Worm (Caenorhabditis elegans) whole organism, L4 larva: ENCODE data around the gene daf-10.

Experiments used
- F37D6.2 ChIP-seq: sonication (generic microtip); optimal IDR thresholded peaks from 2 replicates; lab custom pipeline; 2016; ENCODE audit warnings: mild to moderate bottlenecking, missing genetic modification characterization, missing compliant biosample characterization
- F44E2.7 ChIP-seq: fragments of 200-800 bp; sonication (Bioruptor generic); IDR thresholded peaks from 2 replicates; pipeline ENCODE4 v2.1.2; 2022; ENCODE audit warnings: missing genetic modification characterization, missing compliant biosample characterization
- F49E8.2 ChIP-seq: sonication (generic microtip); optimal IDR thresholded peaks from 2 replicates; lab custom pipeline; 2016; ENCODE audit warnings: missing compliant biosample characterization, mild to moderate bottlenecking, missing genetic modification characterization, borderline replicate concordance
- Y5F2A.4 ChIP-seq: fragments of 200-800 bp; sonication (Bioruptor generic); optimal IDR thresholded peaks from 2 replicates; lab custom pipeline; 2018; ENCODE audit warnings: mild to moderate bottlenecking, missing genetic modification characterization, missing compliant biosample characterization
- Y75B8A.6 ChIP-seq: fragments of 200-800 bp; sonication (Bioruptor generic); IDR thresholded peaks from 2 replicates; pipeline ENCODE4 v1.3.6; 2022; ENCODE audit warnings: missing genetic modification reagents, missing genetic modification characterization, missing compliant biosample characterization
- aha-1 ChIP-seq: fragments of 150-350 bp; peaks from one replicate; lab custom pipeline; 2014; ENCODE audit warnings: missing biosample characterization, missing genetic modification characterization
- ama-1 ChIP-seq: fragments of 150-350 bp; optimal IDR thresholded peaks from 2 replicates; lab custom pipeline; 2014; ENCODE audit warnings: inconsistent platforms, mixed read lengths
- attf-4 ChIP-seq: sonication (generic microtip); optimal IDR thresholded peaks from 3 replicates; lab custom pipeline; 2017; ENCODE audit warnings: missing biosample characterization, missing genetic modification characterization
- ceh-20 ChIP-seq: fragments of 200-800 bp; sonication (Bioruptor generic); IDR thresholded peaks from 2 replicates; pipeline ENCODE4 v1.3.6; 2022; ENCODE audit warnings: missing genetic modification reagents, missing genetic modification characterization, missing compliant biosample characterization
- ceh-32 ChIP-seq: sonication (generic microtip); optimal IDR thresholded peaks from 2 replicates; lab custom pipeline; 2016; ENCODE audit warnings: mild to moderate bottlenecking, missing genetic modification characterization, missing compliant biosample characterization; ENCODE audit not compliant: poor library complexity
- ceh-82 ChIP-seq: sonication (generic microtip); optimal IDR thresholded peaks from 2 replicates; lab custom pipeline; 2017; ENCODE audit warnings: missing biosample characterization, missing genetic modification characterization
- ces-1 ChIP-seq: fragments of 150-350 bp; sonication (generic microtip); optimal IDR thresholded peaks from 4 replicates; lab custom pipeline; 2014; ENCODE audit warnings: missing biosample characterization, missing genetic modification reagents, missing genetic modification characterization
- cey-2 ChIP-seq: sonication (generic microtip); optimal IDR thresholded peaks from 3 replicates; lab custom pipeline; 2017; ENCODE audit warnings: missing genetic modification characterization, mild to moderate bottlenecking, missing compliant biosample characterization, antibody characterized with exemption, borderline replicate concordance; ENCODE audit not compliant: insufficient read depth
- ctbp-1 ChIP-seq: fragments of 200-800 bp; sonication (Bioruptor generic); IDR thresholded peaks from 2 replicates; pipeline ENCODE4 v1.3.6; 2022; ENCODE audit warnings: missing genetic modification reagents, missing genetic modification characterization, missing compliant biosample characterization
- daf-12 ChIP-seq: fragments of 150-350 bp; optimal IDR thresholded peaks from 2 replicates; lab custom pipeline; 2014; ENCODE audit warnings: missing biosample characterization, missing genetic modification reagents, missing genetic modification characterization
- daf-16 ChIP-seq, 3 experiments: sonication (generic microtip); optimal IDR thresholded peaks; 2 replicates each; lab custom pipeline; 2016 to 2017; ENCODE audit warnings: missing genetic modification characterization in 3 of 3, missing genetic modification reagents in 3 of 3, mild to moderate bottlenecking in 2 of 3, missing compliant biosample characterization in 2 of 3, missing biosample characterization in 1 of 3, moderate library complexity in 1 of 3
- daf-19 ChIP-seq: fragments of 200-800 bp; sonication (Bioruptor generic); conservative IDR thresholded peaks from 2 replicates; pipeline ENCODE4 v1.3.6; 2022; ENCODE audit warnings: missing genetic modification characterization, missing compliant biosample characterization
- dmd-6 ChIP-seq: fragments of 200-800 bp; sonication (Bioruptor generic); IDR thresholded peaks from 2 replicates; pipeline ENCODE4 v1.3.6; 2022; ENCODE audit warnings: missing genetic modification reagents, missing genetic modification characterization, missing compliant biosample characterization
- dmd-9 ChIP-seq: fragments of 200-800 bp; sonication (Bioruptor generic); IDR thresholded peaks from 2 replicates; pipeline ENCODE4 v1.3.6; 2022; ENCODE audit warnings: missing genetic modification reagents, missing genetic modification characterization, missing compliant biosample characterization
- dpl-1 ChIP-seq: fragments of 150-350 bp; optimal IDR thresholded peaks from 2 replicates; lab custom pipeline; 2014; ENCODE audit warnings: missing biosample characterization, missing genetic modification reagents, missing genetic modification characterization
- duxl-1 ChIP-seq: sonication (generic microtip); optimal IDR thresholded peaks from 2 replicates; lab custom pipeline; 2016; ENCODE audit warnings: mild to moderate bottlenecking, missing genetic modification characterization, moderate library complexity, missing compliant biosample characterization; ENCODE audit not compliant: poor library complexity
- egl-43 ChIP-seq: fragments of 200-800 bp; sonication (Bioruptor generic); IDR thresholded peaks from 2 replicates; pipeline ENCODE4 v1.3.6; 2022; ENCODE audit warnings: missing genetic modification reagents, missing genetic modification characterization, missing compliant biosample characterization
- fos-1 ChIP-seq: fragments of 150-350 bp; optimal IDR thresholded peaks from 2 replicates; lab custom pipeline; 2014; ENCODE audit warnings: missing biosample characterization, missing genetic modification characterization
- jun-1 ChIP-seq: fragments of 150-350 bp; optimal IDR thresholded peaks from 2 replicates; lab custom pipeline; 2014; ENCODE audit warnings: missing biosample characterization, missing genetic modification reagents, missing genetic modification characterization
- lin-38 ChIP-seq: fragments of 200-800 bp; sonication (Bioruptor generic); IDR thresholded peaks from 2 replicates; pipeline ENCODE4 v1.3.6; 2022; ENCODE audit warnings: missing genetic modification reagents, missing genetic modification characterization, missing compliant biosample characterization
- lir-3 ChIP-seq: sonication (generic microtip); optimal IDR thresholded peaks from 2 replicates; lab custom pipeline; 2016; ENCODE audit warnings: mild to moderate bottlenecking, missing genetic modification characterization, missing compliant biosample characterization
- madf-5 ChIP-seq, 2 experiments: fragments of 200-800 bp; sonication (Bioruptor generic); IDR thresholded peaks; 2 replicates each; pipeline ENCODE4 v1.3.6; 2022; ENCODE audit warnings: missing compliant biosample characterization in 2 of 2, missing genetic modification characterization in 2 of 2
- mdl-1 ChIP-seq, 2 experiments: fragments of 150-350 bp in 1 of 2; sonication (generic microtip) in 1 of 2; optimal IDR thresholded peaks; 2 replicates each; lab custom pipeline; 2014 to 2017; ENCODE audit warnings: missing biosample characterization in 2 of 2, missing genetic modification characterization in 2 of 2
- mep-1 ChIP-seq: fragments of 150-350 bp; sonication (generic microtip); optimal IDR thresholded peaks from 3 replicates; lab custom pipeline; 2014; ENCODE audit warnings: missing biosample characterization, missing genetic modification characterization
- mxl-2 ChIP-seq: fragments of 200-800 bp; sonication (Bioruptor generic); conservative IDR thresholded peaks from 2 replicates; pipeline ENCODE4 v1.3.6; 2022; ENCODE audit warnings: missing genetic modification reagents, missing genetic modification characterization, missing compliant biosample characterization
- nhr-10 ChIP-seq: fragments of 150-350 bp; optimal IDR thresholded peaks from 2 replicates; lab custom pipeline; 2014; ENCODE audit warnings: missing biosample characterization, missing genetic modification characterization
- nhr-102 ChIP-seq: sonication (generic microtip); optimal IDR thresholded peaks from 2 replicates; lab custom pipeline; 2016; ENCODE audit warnings: mild to moderate bottlenecking, missing genetic modification characterization, moderate library complexity, missing compliant biosample characterization
- nhr-25 ChIP-seq: sonication (generic microtip); optimal IDR thresholded peaks from 2 replicates; lab custom pipeline; 2017; ENCODE audit warnings: missing genetic modification characterization, mild to moderate bottlenecking, missing compliant biosample characterization, antibody characterized with exemption, moderate library complexity, borderline replicate concordance; ENCODE audit not compliant: insufficient read depth
- nhr-6 ChIP-seq: fragments of 150-350 bp; optimal IDR thresholded peaks from 2 replicates; lab custom pipeline; 2014; ENCODE audit warnings: missing biosample characterization, missing genetic modification characterization
- nhr-77 ChIP-seq: fragments of 150-350 bp; optimal IDR thresholded peaks from 2 replicates; lab custom pipeline; 2014; ENCODE audit warnings: missing biosample characterization, missing genetic modification characterization
- pha-4 ChIP-seq, 2 experiments: fragments of 150-350 bp in 1 of 2; fragments of 200-800 bp in 1 of 2; sonication (Bioruptor generic) in 1 of 2; IDR thresholded peaks in 1 of 2; optimal IDR thresholded peaks in 1 of 2; 2 replicates each; pipeline versions ENCODE4 v1.3.6 to Lab custom; 2014 to 2022; ENCODE audit warnings: missing genetic modification characterization in 2 of 2, missing genetic modification reagents in 2 of 2, missing biosample characterization in 1 of 2, missing compliant biosample characterization in 1 of 2
- php-3 ChIP-seq: fragments of 200-800 bp; sonication (Bioruptor generic); IDR thresholded peaks from 2 replicates; pipeline ENCODE4 v1.3.6; 2022; ENCODE audit warnings: missing genetic modification reagents, missing genetic modification characterization, missing compliant biosample characterization
- saeg-2 ChIP-seq: fragments of 200-800 bp; sonication (Bioruptor generic); IDR thresholded peaks from 2 replicates; pipeline ENCODE4 v1.3.6; 2022; ENCODE audit warnings: missing genetic modification reagents, missing genetic modification characterization, missing compliant biosample characterization
- skn-1 ChIP-seq: fragments of 150-350 bp; optimal IDR thresholded peaks from 2 replicates; lab custom pipeline; 2014; ENCODE audit warnings: missing biosample characterization, missing genetic modification characterization
- tra-1 ChIP-seq: fragments of 200-800 bp; sonication (Bioruptor generic); IDR thresholded peaks from 2 replicates; pipeline ENCODE4 v1.3.6; 2022; ENCODE audit warnings: missing genetic modification reagents, missing genetic modification characterization, missing compliant biosample characterization
- unc-130 ChIP-seq: sonication (generic microtip); optimal IDR thresholded peaks from 2 replicates; lab custom pipeline; 2016; ENCODE audit warnings: missing genetic modification reagents, missing genetic modification characterization, missing compliant biosample characterization
- unc-39 ChIP-seq: sonication (generic microtip); optimal IDR thresholded peaks from 2 replicates; lab custom pipeline; 2017; ENCODE audit warnings: missing biosample characterization, missing genetic modification characterization
- unc-62 ChIP-seq, 3 experiments: fragments of 150-350 bp in 1 of 3; sonication (generic microtip); optimal IDR thresholded peaks in 2 of 3; peaks in 1 of 3; 1 replicate in 1 of 3; 2 replicates in 2 of 3; lab custom pipeline; 2014 to 2017; ENCODE audit warnings: missing biosample characterization in 3 of 3, missing genetic modification characterization in 3 of 3, missing genetic modification reagents in 3 of 3, missing genotype in 1 of 3
- zfp-3 ChIP-seq: fragments of 200-800 bp; sonication (Bioruptor generic); conservative IDR thresholded peaks from 2 replicates; pipeline ENCODE4 v1.3.6; 2022; ENCODE audit warnings: missing genetic modification reagents, missing genetic modification characterization, missing compliant biosample characterization
- zip-11 ChIP-seq: fragments of 200-800 bp; sonication (Bioruptor generic); IDR thresholded peaks from 2 replicates; pipeline ENCODE4 v1.3.6; 2022; ENCODE audit warnings: missing genetic modification characterization, missing compliant biosample characterization

daf-10 gene

DNA sequence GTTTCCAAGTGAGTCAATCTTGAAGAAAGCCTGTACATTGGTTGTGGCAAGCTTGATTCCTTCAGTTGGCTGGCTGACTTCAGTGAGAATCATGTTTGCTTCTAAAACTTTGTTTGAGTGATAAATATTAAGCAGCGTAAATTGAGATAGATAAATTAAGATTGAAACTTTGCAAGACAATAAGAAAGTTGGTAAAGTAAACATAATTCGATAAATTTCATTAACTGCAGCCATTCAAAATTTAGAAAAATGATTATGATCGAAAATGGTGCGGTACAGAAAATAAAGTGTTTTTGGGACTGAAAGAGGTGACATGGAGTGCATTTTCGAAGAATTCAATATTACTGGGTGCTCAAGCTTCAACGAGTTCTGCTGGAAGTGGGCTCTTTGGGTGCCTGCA, 50.5 kb downstream of the daf-10 start, which contains the start of gene icln-1:
TSS of gene icln-1 (minus strand) at position 101 of the 400 bp plus-strand sequence.
- TF ChIP-seq unc-39 (tag; lab: Kevin White, UChicago) (no peak), F44E2.7 (GFP tag; lab: Robert Waterston, UW) (no peak), daf-12 (no peak), ceh-20 (no peak), nhr-77 (no peak), nhr-25 (tag; lab: Kevin White, UChicago) (no peak), egl-43 (GFP tag; lab: Robert Waterston, UW) (no peak), lir-3 (tag; lab: Kevin White, UChicago) (no peak), mdl-1 (tag; optimal IDR thresholded peaks at IDR 0.05; lab: Kevin White, UChicago) (no peak), daf-16 (GFP tag; optimal IDR thresholded peaks at IDR 0.05; lab: Kevin White, UChicago) (no peak), daf-16 (tag; optimal IDR thresholded peaks at IDR 0.05; lab: Kevin White, UChicago) (no peak), unc-62 (GFP tag; optimal IDR thresholded peaks at IDR 0.05 in 1 of 2; lab: Kevin White, UChicago) (no peak), unc-62 (tag; optimal IDR thresholded peaks at IDR 0.05; lab: Kevin White, UChicago) (no peak), nhr-102 (tag; lab: Kevin White, UChicago) (no peak)

DNA sequence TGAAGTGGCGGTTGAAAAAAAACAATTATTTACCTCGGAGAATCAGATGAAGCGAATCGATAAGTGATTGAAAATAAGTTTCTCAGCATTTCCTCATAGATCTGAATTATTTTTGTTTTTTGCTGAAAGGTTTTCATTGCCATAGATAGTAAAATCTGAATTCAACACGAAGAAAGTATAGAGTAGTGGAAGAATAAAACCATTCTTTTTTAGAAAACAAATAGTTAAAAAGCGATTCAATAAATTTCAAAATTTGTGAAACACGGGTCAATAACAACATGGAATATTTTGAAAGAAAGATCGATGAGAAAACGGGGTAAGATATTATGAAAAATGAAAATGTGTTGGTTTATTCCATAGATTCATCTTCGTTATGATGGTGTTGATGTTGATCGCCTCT, 51.7 kb downstream of the daf-10 start, which contains the start of gene mrpl-42:
TSS of gene mrpl-42 (minus strand) at position 101 of the 400 bp plus-strand sequence.
- no peak for TF ChIP-seq nhr-10 (tag; lab: Kevin White, UChicago)
- TF ChIP-seq fos-1: no peak
- no peak for TF ChIP-seq php-3
- TF ChIP-seq attf-4 (tag; lab: Kevin White, UChicago): no peak
- TF ChIP-seq skn-1 (tag; lab: Kevin White, UChicago): no peak
- no peak for TF ChIP-seq Y75B8A.6 (GFP tag; lab: Robert Waterston, UW)
- TF ChIP-seq jun-1: no peak
- TF ChIP-seq, all 104 proteins: peak for 0

DNA sequence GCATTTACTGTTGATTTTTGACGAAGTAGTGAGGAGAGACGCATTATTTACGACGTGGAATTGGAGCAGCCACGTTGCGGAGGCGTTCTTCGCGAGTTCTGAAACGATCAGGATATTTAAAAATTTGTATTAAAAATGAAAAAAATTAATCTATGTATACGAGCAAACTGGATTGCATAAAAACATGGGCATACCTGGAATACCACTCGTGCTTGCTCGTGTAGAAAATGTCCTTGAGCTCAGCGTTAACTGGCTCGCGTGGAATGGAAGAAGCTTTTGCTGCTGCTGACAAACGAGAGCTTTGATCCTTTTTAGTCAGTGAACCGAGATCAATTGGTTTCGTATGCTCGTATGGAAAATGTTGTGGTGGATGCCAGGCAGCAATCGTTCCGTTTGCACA, 52.1 kb downstream of the daf-10 start, which contains the start of gene lpl-1:
TSS of gene lpl-1 (minus strand) at position 101 of the 400 bp plus-strand sequence.
- no peak for TF ChIP-seq zfp-3
- no peak for TF ChIP-seq F49E8.2 (tag; lab: Kevin White, UChicago)
- peak; percentile 6 for TF ChIP-seq ama-1

DNA sequence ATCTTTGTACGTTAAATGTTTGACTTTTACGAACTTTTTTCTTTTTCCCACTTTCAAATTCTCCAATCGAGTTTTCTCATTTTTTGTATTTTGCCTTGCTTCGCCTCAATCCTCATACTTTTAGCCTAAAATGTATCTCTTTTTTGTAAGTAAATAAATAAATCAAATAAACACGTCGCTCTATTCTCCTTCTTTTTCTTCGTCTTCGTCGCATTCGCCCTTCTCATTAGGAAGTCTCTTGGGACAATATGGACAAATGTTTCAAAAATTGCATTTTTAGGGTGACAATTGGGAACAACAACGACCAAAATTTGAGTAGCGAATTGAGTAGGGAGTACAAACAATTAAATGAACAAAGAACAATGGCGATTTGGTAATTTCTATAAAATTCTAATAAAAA, 54.0 kb downstream of the daf-10 start:
- TF ChIP-seq daf-19 (no peak), mxl-2 (GFP tag; lab: Robert Waterston, UW) (no peak), zip-11 (GFP tag; lab: Robert Waterston, UW) (no peak), ctbp-1 (peak; percentile 67; the same call in 1 of the 2 replicates), dmd-6 (GFP tag; lab: Robert Waterston, UW) (no peak), ceh-82 (tag; lab: Kevin White, UChicago) (no peak), cey-2 (no peak), unc-62 (GFP tag; optimal IDR thresholded peaks at IDR 0.05 in 1 of 2; lab: Kevin White, UChicago) (no peak), unc-62 (tag; optimal IDR thresholded peaks at IDR 0.05; lab: Kevin White, UChicago) (no peak), ces-1 (GFP tag; lab: Kevin White, UChicago) (peak; percentile 93), madf-5 (GFP tag; IDR thresholded peaks at IDR 0.05; lab: Robert Waterston, UW) (no peak), aha-1 (tag; lab: Kevin White, UChicago) (peak; percentile 66), zfp-3 (no peak), F37D6.2 (no peak), unc-130 (GFP tag; lab: Kevin White, UChicago) (no peak), pha-4 (GFP tag; IDR thresholded peaks at IDR 0.05; lab: Robert Waterston, UW) (no peak), pha-4 (tag; optimal IDR thresholded peaks at IDR 0.05; lab: Kevin White, UChicago) (no peak), nhr-6 (tag; lab: Kevin White, UChicago) (no peak), dmd-9 (GFP tag; lab: Robert Waterston, UW) (no peak), dpl-1 (GFP tag; lab: Kevin White, UChicago) (no peak), duxl-1 (tag; lab: Kevin White, UChicago) (no peak), skn-1 (tag; lab: Kevin White, UChicago) (no peak), Y5F2A.4 (no peak), lin-38 (GFP tag; lab: Robert Waterston, UW) (no peak), mep-1 (tag; lab: Kevin White, UChicago) (peak; percentile 11), ceh-32 (tag; lab: Kevin White, UChicago) (no peak), tra-1 (GFP tag; lab: Robert Waterston, UW) (no peak), saeg-2 (no peak)
